Fruit fly (Drosophila melanogaster) whole organism, embryonic: ENCODE measurements around the gene RpL18.

ENCODE experiments used
- Aef1 ChIP-seq: fragments of 200-800 bp; sonication (Bioruptor generic); IDR thresholded peaks from 3 replicates; pipeline ENCODE4 v1.3.6; 2022; ENCODE audit warnings: missing biosample characterization, missing genetic modification characterization
- BtbVII ChIP-seq: fragments of 200-800 bp; sonication (Bioruptor generic); optimal IDR thresholded peaks from 3 replicates; lab custom pipeline; 2017; ENCODE audit warnings: missing biosample characterization, mild to moderate bottlenecking, missing genetic modification characterization
- Bteb2 ChIP-seq: fragments of 200-800 bp; sonication (Bioruptor generic); optimal IDR thresholded peaks from 2 replicates; lab custom pipeline; 2016; ENCODE audit warnings: missing biosample characterization, missing genetic modification characterization
- CG10274 ChIP-seq: fragments of 200-800 bp; sonication (Bioruptor generic); optimal IDR thresholded peaks from 3 replicates; lab custom pipeline; 2017; ENCODE audit warnings: missing biosample characterization, mild to moderate bottlenecking, missing genetic modification characterization
- CG10462 ChIP-seq: fragments of 200-800 bp; sonication (Bioruptor generic); optimal IDR thresholded peaks from 2 replicates; lab custom pipeline; 2016; ENCODE audit warnings: missing biosample characterization, missing genetic modification characterization
- CG10959 ChIP-seq: fragments of 200-800 bp; sonication (Bioruptor generic); IDR thresholded peaks from 2 replicates; pipeline ENCODE4 v1.3.6; 2022; ENCODE audit warnings: missing biosample characterization, missing genetic modification characterization
- CG1529 ChIP-seq: fragments of 200-800 bp; sonication (Bioruptor generic); optimal IDR thresholded peaks from 3 replicates; lab custom pipeline; 2018; ENCODE audit warnings: missing biosample characterization, missing genetic modification characterization
- CG15479 ChIP-seq: fragments of 200-800 bp; sonication (Bioruptor generic); optimal IDR thresholded peaks from 3 replicates; lab custom pipeline; 2019; ENCODE audit warnings: missing biosample characterization, mild to moderate bottlenecking, missing genetic modification characterization, moderate library complexity
- CG1603 ChIP-seq: fragments of 200-800 bp; sonication (Bioruptor generic); optimal IDR thresholded peaks from 2 replicates; lab custom pipeline; 2019; ENCODE audit warnings: missing biosample characterization, mild to moderate bottlenecking, missing genetic modification characterization, moderate library complexity
- CG16813 ChIP-seq: fragments of 200-800 bp; sonication (Bioruptor generic); IDR thresholded peaks from 3 replicates; pipeline ENCODE4 v1.3.6; 2022; ENCODE audit warnings: missing biosample characterization, missing genetic modification characterization; ENCODE audit not compliant: partially characterized antibody
- CG17186 ChIP-seq: fragments of 200-800 bp; sonication (Bioruptor generic); optimal IDR thresholded peaks from 3 replicates; lab custom pipeline; 2017; ENCODE audit warnings: missing biosample characterization, missing genetic modification reagents, missing genetic modification characterization
- CG17359 ChIP-seq: fragments of 200-800 bp; sonication (Bioruptor generic); optimal IDR thresholded peaks from 3 replicates; lab custom pipeline; 2018; ENCODE audit warnings: missing biosample characterization, mild to moderate bottlenecking, missing genetic modification characterization, moderate library complexity
- CG3847 ChIP-seq: fragments of 200-800 bp; sonication (Bioruptor generic); IDR thresholded peaks from 2 replicates; pipeline ENCODE4 v1.3.6; 2022; ENCODE audit warnings: missing biosample characterization, missing genetic modification characterization
- CG42726 ChIP-seq: fragments of 200-800 bp; sonication (Bioruptor generic); IDR thresholded peaks from 2 replicates; pipeline ENCODE4 v1.3.6; 2022; ENCODE audit warnings: missing biosample characterization, missing genetic modification characterization; ENCODE audit not compliant: partially characterized antibody
- CG4707 ChIP-seq: fragments of 200-800 bp; sonication (Bioruptor generic); optimal IDR thresholded peaks from 2 replicates; lab custom pipeline; 2018; ENCODE audit warnings: missing biosample characterization, mild to moderate bottlenecking, missing genetic modification characterization, moderate library complexity
- CG4730 ChIP-seq: fragments of 200-800 bp; sonication (Bioruptor generic); IDR thresholded peaks from 2 replicates; pipeline ENCODE4 v1.3.6; 2022; ENCODE audit warnings: missing biosample characterization, missing genetic modification characterization
- CG6254 ChIP-seq: fragments of 200-800 bp; sonication (Bioruptor generic); optimal IDR thresholded peaks from 3 replicates; lab custom pipeline; 2017; ENCODE audit warnings: mild to moderate bottlenecking, missing biosample characterization, missing genetic modification reagents, missing genetic modification characterization
- CG7839 ChIP-seq: fragments of 200-800 bp; sonication (Bioruptor generic); optimal IDR thresholded peaks from 3 replicates; lab custom pipeline; 2018; ENCODE audit warnings: missing biosample characterization, mild to moderate bottlenecking, missing genetic modification characterization, moderate library complexity
- D ChIP-seq, 2 experiments: fragments of 200-800 bp in 1 of 2; fragments of >200 bp in 1 of 2; sonication (Bioruptor generic) in 1 of 2; optimal IDR thresholded peaks; 2 replicates in 1 of 2; 3 replicates in 1 of 2; lab custom pipeline; 2017; ENCODE audit warnings: mild to moderate bottlenecking in 1 of 2, missing biosample characterization in 1 of 2, missing genetic modification characterization in 1 of 2, missing genetic modification reagents in 1 of 2
- Doc2 ChIP-seq: fragments of 200-800 bp; sonication (Bioruptor generic); IDR thresholded peaks from 2 replicates; pipeline ENCODE4 v1.3.6; 2022; ENCODE audit warnings: missing biosample characterization, missing genetic modification characterization
- Drgx ChIP-seq: fragments of 200-800 bp; sonication (Bioruptor generic); IDR thresholded peaks from 2 replicates; pipeline ENCODE4 v1.3.6; 2022; ENCODE audit warnings: missing biosample characterization, missing genetic modification characterization
- Gug ChIP-seq: fragments of 200-800 bp; sonication (Bioruptor generic); IDR thresholded peaks from 4 replicates; pipeline ENCODE4 v1.3.6; 2022; ENCODE audit warnings: missing biosample characterization, missing genetic modification characterization
- Hmr ChIP-seq: fragments of 200-800 bp; sonication (Bioruptor generic); optimal IDR thresholded peaks from 3 replicates; lab custom pipeline; 2017; ENCODE audit warnings: mild to moderate bottlenecking, missing biosample characterization, missing genetic modification reagents, missing genetic modification characterization
- Hr3 ChIP-seq: fragments of 200-800 bp; sonication (Bioruptor generic); optimal IDR thresholded peaks from 3 replicates; lab custom pipeline; 2016; ENCODE audit warnings: missing biosample characterization, missing genetic modification characterization
- Lhr ChIP-seq: fragments of 200-800 bp; sonication (Bioruptor generic); optimal IDR thresholded peaks from 3 replicates; lab custom pipeline; 2017; ENCODE audit warnings: mild to moderate bottlenecking, missing biosample characterization, missing genetic modification reagents, missing genetic modification characterization
- Meics ChIP-seq: fragments of 200-800 bp; sonication (Bioruptor generic); optimal IDR thresholded peaks from 2 replicates; lab custom pipeline; 2017; ENCODE audit warnings: missing biosample characterization, mild to moderate bottlenecking, missing genetic modification characterization
- Pdp1 ChIP-seq, 2 experiments: fragments of 200-800 bp; sonication (Bioruptor generic); optimal IDR thresholded peaks; 3 replicates each; lab custom pipeline; 2016; ENCODE audit warnings: missing biosample characterization in 2 of 2, missing genetic modification characterization in 2 of 2, mild to moderate bottlenecking in 1 of 2, moderate library complexity in 1 of 2
- Poxn ChIP-seq: fragments of 200-800 bp; sonication (Bioruptor generic); IDR thresholded peaks from 2 replicates; pipeline ENCODE4 v1.3.6; 2022; ENCODE audit warnings: missing biosample characterization, missing genetic modification characterization
- Vsx1 ChIP-seq: fragments of 200-800 bp; sonication (Bioruptor generic); optimal IDR thresholded peaks from 2 replicates; lab custom pipeline; 2017; ENCODE audit warnings: missing biosample characterization, mild to moderate bottlenecking, missing genetic modification characterization, missing genetic modification reagents
- abd-A ChIP-seq: fragments of 200-800 bp; sonication (Bioruptor generic); optimal IDR thresholded peaks from 3 replicates; lab custom pipeline; 2019; ENCODE audit warnings: missing biosample characterization, mild to moderate bottlenecking, missing genetic modification characterization, moderate library complexity
- ac ChIP-seq: fragments of 200-800 bp; sonication (Bioruptor generic); optimal IDR thresholded peaks from 3 replicates; lab custom pipeline; 2017; ENCODE audit warnings: missing biosample characterization, mild to moderate bottlenecking, missing genetic modification characterization
- aop ChIP-seq: fragments of 200-800 bp; sonication (Bioruptor generic); IDR thresholded peaks from 2 replicates; pipeline ENCODE4 v1.3.6; 2022; ENCODE audit warnings: missing biosample characterization, missing genetic modification characterization
- ash1 ChIP-seq: fragments of 200-800 bp; sonication (Bioruptor generic); optimal IDR thresholded peaks from 2 replicates; lab custom pipeline; 2018; ENCODE audit warnings: missing biosample characterization, mild to moderate bottlenecking, missing genetic modification characterization
- br ChIP-seq: fragments of >200 bp; optimal IDR thresholded peaks from 2 replicates; lab custom pipeline; 2017
- cad ChIP-seq: fragments of >200 bp; optimal IDR thresholded peaks from 2 replicates; lab custom pipeline; 2017; ENCODE audit warnings: missing biosample characterization, missing genetic modification characterization
- chm ChIP-seq: fragments of 200-800 bp; sonication (Bioruptor generic); IDR thresholded peaks from 2 replicates; pipeline ENCODE4 v1.3.6; 2022; ENCODE audit warnings: missing biosample characterization, missing genetic modification characterization
- dati ChIP-seq: fragments of 200-800 bp; sonication (Bioruptor generic); IDR thresholded peaks from 2 replicates; pipeline ENCODE4 v1.3.6; 2022; ENCODE audit warnings: missing biosample characterization, missing genetic modification characterization
- grn ChIP-seq: fragments of 200-800 bp; sonication (Bioruptor generic); optimal IDR thresholded peaks from 3 replicates; lab custom pipeline; 2017; ENCODE audit warnings: missing biosample characterization, missing genetic modification characterization
- h ChIP-seq: fragments of >200 bp; optimal IDR thresholded peaks from 2 replicates; lab custom pipeline; 2017
- ham ChIP-seq: fragments of 200-800 bp; sonication (Bioruptor generic); IDR thresholded peaks from 2 replicates; pipeline ENCODE4 v1.3.6; 2022; ENCODE audit warnings: missing biosample characterization, missing genetic modification characterization
- jumu ChIP-seq: fragments of 200-800 bp; sonication (Bioruptor generic); optimal IDR thresholded peaks from 3 replicates; lab custom pipeline; 2016; ENCODE audit warnings: missing biosample characterization, missing genetic modification characterization
- kah ChIP-seq: fragments of 200-800 bp; sonication (Bioruptor generic); optimal IDR thresholded peaks from 2 replicates; lab custom pipeline; 2018; ENCODE audit warnings: missing biosample characterization, mild to moderate bottlenecking, missing genetic modification characterization
- lmd ChIP-seq: fragments of 200-800 bp; sonication (Bioruptor generic); IDR thresholded peaks from 2 replicates; pipeline ENCODE4 v1.3.6; 2022; ENCODE audit warnings: missing biosample characterization, missing genetic modification characterization
- pb ChIP-seq: fragments of 200-800 bp; sonication (Bioruptor generic); optimal IDR thresholded peaks from 3 replicates; lab custom pipeline; 2016; ENCODE audit warnings: missing biosample characterization, missing genetic modification characterization
- row ChIP-seq: fragments of 200-800 bp; sonication (Bioruptor generic); IDR thresholded peaks from 3 replicates; pipeline ENCODE4 v1.3.6; 2022; ENCODE audit warnings: missing biosample characterization, missing genetic modification characterization
- run ChIP-seq: fragments of 200-800 bp; sonication (Bioruptor generic); optimal IDR thresholded peaks from 3 replicates; lab custom pipeline; 2018; ENCODE audit warnings: missing biosample characterization, mild to moderate bottlenecking, missing genetic modification characterization
- trem ChIP-seq: fragments of 200-800 bp; optimal IDR thresholded peaks from 3 replicates; lab custom pipeline; 2019; ENCODE audit warnings: missing biosample characterization, mild to moderate bottlenecking, missing genetic modification characterization, moderate library complexity
- tup ChIP-seq: fragments of 200-800 bp; sonication (Bioruptor generic); optimal IDR thresholded peaks from 2 replicates; lab custom pipeline; 2016; ENCODE audit warnings: missing biosample characterization, mild to moderate bottlenecking, missing genetic modification characterization, moderate library complexity
- unc-4 ChIP-seq: fragments of 200-800 bp; sonication (Bioruptor generic); IDR thresholded peaks from 2 replicates; pipeline ENCODE4 v1.3.6; 2022; ENCODE audit warnings: missing biosample characterization, missing genetic modification characterization; ENCODE audit not compliant: partially characterized antibody
- vvl ChIP-seq: fragments of 200-800 bp; sonication (Bioruptor generic); IDR thresholded peaks from 2 replicates; pipeline ENCODE4 v1.3.6; 2022; ENCODE audit warnings: missing biosample characterization, missing genetic modification characterization
- zen ChIP-seq: fragments of 200-800 bp; sonication (Bioruptor generic); optimal IDR thresholded peaks from 3 replicates; lab custom pipeline; 2018; ENCODE audit warnings: missing biosample characterization, mild to moderate bottlenecking, missing genetic modification characterization, moderate library complexity

RpL18 gene

dm6 chr3L:7243775-7244438 lies 2.8 kb upstream of the RpL18 start, which contains the start of the genes mRpL50 and mei-P22 (continued):
- TF ChIP-seq ham (GFP tag; lab: Robert Waterston, UW) = no peak
- no peak for TF ChIP-seq ash1
- no peak for TF ChIP-seq CG10462 (GFP tag; lab: Kevin White, UChicago)
- TF ChIP-seq CG1603 = peak; percentile 64
- TF ChIP-seq Drgx = no peak
- TF ChIP-seq Meics = no peak
- no peak for TF ChIP-seq unc-4 (GFP tag; lab: Robert Waterston, UW)
- TF ChIP-seq CG7839 (tag; lab: Kevin White, UChicago) = peak; percentile 28
- TF ChIP-seq CG3847 (GFP tag; lab: Robert Waterston, UW) = peak; percentile 51
- TF ChIP-seq CG15479 (GFP tag; lab: Kevin White, UChicago) = no peak
- peak; percentile 97 for TF ChIP-seq CG17186 (GFP tag; lab: Kevin White, UChicago)
- TF ChIP-seq CG1529 (GFP tag; lab: Kevin White, UChicago) = no peak
- no peak for TF ChIP-seq D (optimal IDR thresholded peaks at IDR 0.05; lab: Kevin White, UChicago)
- TF ChIP-seq D (GFP tag; optimal IDR thresholded peaks at IDR 0.05; lab: Kevin White, UChicago) = no peak
- no peak for TF ChIP-seq run
- TF ChIP-seq trem (tag; lab: Kevin White, UChicago) = peak; percentile 40
- TF ChIP-seq br = no peak
- TF ChIP-seq Hmr = no peak
- TF ChIP-seq Pdp1 (GFP tag; optimal IDR thresholded peaks at IDR 0.05; lab: Kevin White, UChicago) = peak in 1 of 2 experiments; percentile 89
- TF ChIP-seq tup (GFP tag; lab: Kevin White, UChicago) = no peak
- no peak for TF ChIP-seq aop (GFP tag; lab: Robert Waterston, UW)
- peak; percentile 23 for TF ChIP-seq zen (tag; lab: Kevin White, UChicago)
- TF ChIP-seq Bteb2 (GFP tag; lab: Kevin White, UChicago) = peak; percentile 41
- peak; percentile 54 for TF ChIP-seq Lhr (GFP tag; lab: Kevin White, UChicago)
- TF ChIP-seq CG6254 (GFP tag; lab: Kevin White, UChicago) = no peak
- TF ChIP-seq Hr3 (GFP tag; lab: Kevin White, UChicago) = no peak
- no peak for TF ChIP-seq lmd
- no peak for TF ChIP-seq abd-A (tag; lab: Kevin White, UChicago)
- peak; percentile 45; the same call in 1 of the 2 replicates for TF ChIP-seq CG42726 (GFP tag; lab: Robert Waterston, UW)
- TF ChIP-seq dati (GFP tag; lab: Robert Waterston, UW) = no peak
- TF ChIP-seq jumu = no peak
- TF ChIP-seq row (GFP tag; lab: Robert Waterston, UW) = peak; percentile 68
- TF ChIP-seq Poxn (GFP tag; lab: Robert Waterston, UW) = no peak
- TF ChIP-seq chm (GFP tag; lab: Robert Waterston, UW) = no peak
- TF ChIP-seq CG16813 = no peak
- TF ChIP-seq CG10274 (GFP tag; lab: Kevin White, UChicago) = no peak
- TF ChIP-seq Aef1 (GFP tag; lab: Robert Waterston, UW) = no peak
- TF ChIP-seq cad (GFP tag; lab: Kevin White, UChicago) = no peak
- no peak for TF ChIP-seq CG17359
- no peak for TF ChIP-seq Doc2 (GFP tag; lab: Robert Waterston, UW)
- no peak for TF ChIP-seq CG4730
- no peak for TF ChIP-seq Vsx1
- no peak for TF ChIP-seq Gug (GFP tag; lab: Robert Waterston, UW)
- no peak for TF ChIP-seq CG10959 (GFP tag; lab: Robert Waterston, UW)
- TF ChIP-seq ac (GFP tag; lab: Kevin White, UChicago) = no peak
- no peak for TF ChIP-seq BtbVII (GFP tag; lab: Kevin White, UChicago)
- TF ChIP-seq pb = no peak
- TF ChIP-seq kah (GFP tag; lab: Kevin White, UChicago) = no peak
- no peak; the same call in 1 of the 2 replicates for TF ChIP-seq vvl (GFP tag; lab: Robert Waterston, UW)
- no peak for TF ChIP-seq h (lab: Kevin White, UChicago)
- no peak for TF ChIP-seq CG4707 (GFP tag; lab: Kevin White, UChicago)
- TF ChIP-seq grn (GFP tag; lab: Kevin White, UChicago) = no peak
